Worm (Caenorhabditis elegans) whole organism, L4 larva: ENCODE measurements around the gene T19C4.5.
A peak's percentile ranks its signal among the peaks of the same experiment; 100 is the strongest.

Experiments used
- Y5F2A.4 ChIP-seq: fragments of 200-800 bp; sonication (Bioruptor generic); optimal IDR thresholded peaks from 2 replicates; lab custom pipeline; 2018; ENCODE audit warnings: mild to moderate bottlenecking, missing genetic modification characterization, missing compliant biosample characterization
- aha-1 ChIP-seq: fragments of 150-350 bp; peaks from one replicate; lab custom pipeline; 2014; ENCODE audit warnings: missing biosample characterization, missing genetic modification characterization
- ceh-20 ChIP-seq: fragments of 200-800 bp; sonication (Bioruptor generic); IDR thresholded peaks from 2 replicates; pipeline ENCODE4 v1.3.6; 2022; ENCODE audit warnings: missing genetic modification reagents, missing genetic modification characterization, missing compliant biosample characterization
- ceh-62 ChIP-seq: sonication (generic microtip); optimal IDR thresholded peaks from 2 replicates; lab custom pipeline; 2017; ENCODE audit warnings: missing biosample characterization, missing genetic modification characterization
- ces-1 ChIP-seq: fragments of 150-350 bp; sonication (generic microtip); optimal IDR thresholded peaks from 4 replicates; lab custom pipeline; 2014; ENCODE audit warnings: missing biosample characterization, missing genetic modification reagents, missing genetic modification characterization
- ctbp-1 ChIP-seq: fragments of 200-800 bp; sonication (Bioruptor generic); IDR thresholded peaks from 2 replicates; pipeline ENCODE4 v1.3.6; 2022; ENCODE audit warnings: missing genetic modification reagents, missing genetic modification characterization, missing compliant biosample characterization
- daf-16 ChIP-seq, 3 experiments: sonication (generic microtip); optimal IDR thresholded peaks; 2 replicates each; lab custom pipeline; 2016 to 2017; ENCODE audit warnings: missing genetic modification characterization in 3 of 3, missing genetic modification reagents in 3 of 3, mild to moderate bottlenecking in 2 of 3, missing compliant biosample characterization in 2 of 3, missing biosample characterization in 1 of 3, moderate library complexity in 1 of 3
- daf-19 ChIP-seq: fragments of 200-800 bp; sonication (Bioruptor generic); conservative IDR thresholded peaks from 2 replicates; pipeline ENCODE4 v1.3.6; 2022; ENCODE audit warnings: missing genetic modification characterization, missing compliant biosample characterization
- dmd-8 ChIP-seq: fragments of 200-800 bp; sonication (Bioruptor generic); IDR thresholded peaks from 2 replicates; pipeline ENCODE4 v1.3.6; 2022; ENCODE audit warnings: missing genetic modification characterization, missing compliant biosample characterization
- dmd-9 ChIP-seq: fragments of 200-800 bp; sonication (Bioruptor generic); IDR thresholded peaks from 2 replicates; pipeline ENCODE4 v1.3.6; 2022; ENCODE audit warnings: missing genetic modification reagents, missing genetic modification characterization, missing compliant biosample characterization
- egl-27 ChIP-seq: sonication (generic microtip); optimal IDR thresholded peaks from 3 replicates; lab custom pipeline; 2017; ENCODE audit warnings: missing biosample characterization, missing genetic modification reagents, missing genetic modification characterization
- egl-43 ChIP-seq: fragments of 200-800 bp; sonication (Bioruptor generic); IDR thresholded peaks from 2 replicates; pipeline ENCODE4 v1.3.6; 2022; ENCODE audit warnings: missing genetic modification reagents, missing genetic modification characterization, missing compliant biosample characterization
- hlh-11 ChIP-seq: fragments of 200-800 bp; sonication (Bioruptor generic); optimal IDR thresholded peaks from 2 replicates; lab custom pipeline; 2018; ENCODE audit warnings: mild to moderate bottlenecking, missing genetic modification characterization, missing compliant biosample characterization
- madf-5 ChIP-seq, 2 experiments: fragments of 200-800 bp; sonication (Bioruptor generic); IDR thresholded peaks; 2 replicates each; pipeline ENCODE4 v1.3.6; 2022; ENCODE audit warnings: missing compliant biosample characterization in 2 of 2, missing genetic modification characterization in 2 of 2
- mep-1 ChIP-seq: fragments of 150-350 bp; sonication (generic microtip); optimal IDR thresholded peaks from 3 replicates; lab custom pipeline; 2014; ENCODE audit warnings: missing biosample characterization, missing genetic modification characterization
- mxl-3 ChIP-seq: fragments of 200-800 bp; sonication (Bioruptor generic); optimal IDR thresholded peaks from 2 replicates; lab custom pipeline; 2018; ENCODE audit warnings: mild to moderate bottlenecking, missing genetic modification characterization, missing compliant biosample characterization
- nhr-25 ChIP-seq: sonication (generic microtip); optimal IDR thresholded peaks from 2 replicates; lab custom pipeline; 2017; ENCODE audit warnings: missing genetic modification characterization, mild to moderate bottlenecking, missing compliant biosample characterization, antibody characterized with exemption, moderate library complexity, borderline replicate concordance; ENCODE audit not compliant: insufficient read depth
- nhr-28 ChIP-seq: fragments of 150-350 bp; optimal IDR thresholded peaks from 2 replicates; lab custom pipeline; 2014; ENCODE audit warnings: missing biosample characterization, missing genetic modification characterization
- php-3 ChIP-seq: fragments of 200-800 bp; sonication (Bioruptor generic); IDR thresholded peaks from 2 replicates; pipeline ENCODE4 v1.3.6; 2022; ENCODE audit warnings: missing genetic modification reagents, missing genetic modification characterization, missing compliant biosample characterization
- pqm-1 ChIP-seq: sonication (generic microtip); optimal IDR thresholded peaks from 2 replicates; lab custom pipeline; 2017; ENCODE audit warnings: missing biosample characterization, missing genetic modification characterization
- skn-1 ChIP-seq: fragments of 150-350 bp; optimal IDR thresholded peaks from 2 replicates; lab custom pipeline; 2014; ENCODE audit warnings: missing biosample characterization, missing genetic modification characterization
- unc-62 ChIP-seq, 3 experiments: fragments of 150-350 bp in 1 of 3; sonication (generic microtip); optimal IDR thresholded peaks in 2 of 3; peaks in 1 of 3; 1 replicate in 1 of 3; 2 replicates in 2 of 3; lab custom pipeline; 2014 to 2017; ENCODE audit warnings: missing biosample characterization in 3 of 3, missing genetic modification characterization in 3 of 3, missing genetic modification reagents in 3 of 3, missing genotype in 1 of 3
- zfp-2 ChIP-seq: sonication (generic microtip); optimal IDR thresholded peaks from 2 replicates; lab custom pipeline; 2016; ENCODE audit warnings: mild to moderate bottlenecking, missing genetic modification characterization, missing compliant biosample characterization
- zfp-3 ChIP-seq: fragments of 200-800 bp; sonication (Bioruptor generic); conservative IDR thresholded peaks from 2 replicates; pipeline ENCODE4 v1.3.6; 2022; ENCODE audit warnings: missing genetic modification reagents, missing genetic modification characterization, missing compliant biosample characterization
- zip-2 ChIP-seq: fragments of 150-350 bp; optimal IDR thresholded peaks from 2 replicates; lab custom pipeline; 2014; ENCODE audit warnings: missing biosample characterization, missing genetic modification characterization
- ztf-7 ChIP-seq: fragments of 150-350 bp; optimal IDR thresholded peaks from 2 replicates; lab custom pipeline; 2014; ENCODE audit warnings: missing biosample characterization, missing genetic modification characterization

T19C4.5 gene

ce11 chrV:11199497-11199896 lies 27.5 kb downstream of the T19C4.5 start:
- TF ChIP-seq nhr-25 (tag; lab: Kevin White, UChicago) (peak; percentile 63), mep-1 (tag; lab: Kevin White, UChicago) (no peak), mxl-3 (GFP tag; lab: Kevin White, UChicago) (peak; percentile 5)

- TF ChIP-seq dmd-8 (GFP tag; lab: Robert Waterston, UW) (no peak), aha-1 (tag; lab: Kevin White, UChicago) (peak; percentile 74)
Observed at ce11 chrV:11200316-11200715, 28.3 kb downstream of the T19C4.5 start, which contains the start of gene K10D6.3. K10D6.3 (plus strand) TSS chrV:11200616.

DNA sequence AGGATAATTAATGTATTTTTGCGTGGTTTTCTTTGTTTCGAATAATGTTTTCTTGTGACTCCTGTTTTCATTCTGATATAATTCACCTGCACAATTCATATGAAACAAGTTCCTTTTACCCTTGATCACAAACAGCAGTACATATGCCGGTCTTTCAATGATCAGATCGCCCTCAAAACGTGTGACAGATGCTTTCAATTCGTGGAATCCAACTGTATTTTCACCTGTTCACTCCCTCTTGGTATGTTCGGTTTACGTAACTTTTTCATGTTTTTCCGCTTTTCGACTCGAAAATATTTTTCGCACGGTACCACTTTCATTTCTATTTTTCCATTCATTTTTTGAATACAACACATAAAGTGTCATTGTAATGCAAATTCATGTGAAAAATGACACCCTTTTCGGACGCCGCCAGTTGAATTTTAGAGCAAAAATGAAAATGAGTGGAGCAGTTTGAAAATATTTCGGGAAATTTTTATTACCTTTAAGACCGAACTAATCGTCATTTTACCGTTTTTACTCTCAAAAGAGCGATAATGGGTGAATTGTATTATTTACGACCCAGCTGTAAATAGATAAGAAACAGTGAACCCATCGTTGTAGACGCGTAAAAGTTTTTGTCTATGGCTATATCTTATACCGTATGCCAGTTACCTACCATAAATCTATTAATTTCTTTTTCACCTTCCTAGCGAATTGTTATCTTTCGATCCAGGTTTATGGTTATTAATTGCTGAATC lies 30.0 kb downstream of the T19C4.5 start, which contains the start of gene K10D6.4:
Gene K10D6.4, plus strand, starts transcription at position 100 of the 740 bp plus-strand sequence.
- TF ChIP-seq daf-19 (GFP tag; lab: Robert Waterston, UW): no peak
- peak; percentile 59 for TF ChIP-seq pqm-1 (tag; lab: Kevin White, UChicago)
- TF ChIP-seq ctbp-1 (GFP tag; lab: Robert Waterston, UW): no peak
- no peak for TF ChIP-seq daf-16 (GFP tag; optimal IDR thresholded peaks at IDR 0.05; lab: Kevin White, UChicago)
- TF ChIP-seq daf-16 (tag; optimal IDR thresholded peaks at IDR 0.05; lab: Kevin White, UChicago): peak; percentile 47
- TF ChIP-seq ceh-20 (GFP tag; lab: Robert Waterston, UW): 0 out of 2 replicates have a peak, but pooled peaks have one; percentile 53
- peak; percentile 60 for TF ChIP-seq nhr-28
- peak; percentile 22 for TF ChIP-seq hlh-11 (tag; lab: Kevin White, UChicago)
- TF ChIP-seq dmd-9 (GFP tag; lab: Robert Waterston, UW): no peak
- peak; percentile 90 for TF ChIP-seq php-3 (GFP tag; lab: Robert Waterston, UW)

ce11 chrV:11204452-11204851 lies 32.4 kb downstream of the T19C4.5 start:
- TF ChIP-seq nhr-25 (tag; lab: Kevin White, UChicago): no peak
- TF ChIP-seq unc-62 (GFP tag; optimal IDR thresholded peaks at IDR 0.05 in 1 of 2; lab: Kevin White, UChicago): peak in 1 of 2 experiments; percentile 58
- no peak for TF ChIP-seq unc-62 (tag; optimal IDR thresholded peaks at IDR 0.05; lab: Kevin White, UChicago)
- TF ChIP-seq aha-1 (tag; lab: Kevin White, UChicago): no peak

ce11 chrV:11206467-11206866 lies 34.5 kb downstream of the T19C4.5 start:
- no peak for TF ChIP-seq zfp-3 (GFP tag; lab: Robert Waterston, UW)
- no peak for TF ChIP-seq Y5F2A.4
- TF ChIP-seq ces-1: no peak
- no peak for TF ChIP-seq zip-2
- TF ChIP-seq egl-27 (tag; lab: Kevin White, UChicago): no peak
- TF ChIP-seq egl-43: no peak
- TF ChIP-seq ztf-7 (tag; lab: Kevin White, UChicago): no peak
- no peak for TF ChIP-seq daf-19 (GFP tag; lab: Robert Waterston, UW)
- TF ChIP-seq skn-1 (tag; lab: Kevin White, UChicago): no peak
- TF ChIP-seq ceh-62 (tag; lab: Kevin White, UChicago): no peak
- TF ChIP-seq zfp-2: no peak
- no peak for TF ChIP-seq madf-5 (GFP tag; IDR thresholded peaks at IDR 0.05; lab: Robert Waterston, UW)

- TF ChIP-seq zfp-2 (no peak), unc-62 (GFP tag; optimal IDR thresholded peaks at IDR 0.05 in 1 of 2; lab: Kevin White, UChicago) (peak in 1 of 2 experiments; percentile 92), unc-62 (tag; optimal IDR thresholded peaks at IDR 0.05; lab: Kevin White, UChicago) (no peak)
Observed at ce11 chrV:11209452-11210188, 37.6 kb downstream of the T19C4.5 start.
